Worm (Caenorhabditis elegans) whole organism, L4 larva: ENCODE data around the gene bath-9.

Experiments
- Y75B8A.6 ChIP-seq: fragments of 200-800 bp; sonication (Bioruptor generic); IDR thresholded peaks from 2 replicates; pipeline ENCODE4 v1.3.6; 2022; ENCODE audit warnings: missing genetic modification reagents, missing genetic modification characterization, missing compliant biosample characterization
- ZK337.2 ChIP-seq: fragments of 200-800 bp; sonication (Bioruptor generic); IDR thresholded peaks from 2 replicates; pipeline ENCODE4 v1.3.6; 2022; ENCODE audit warnings: missing genetic modification reagents, missing genetic modification characterization, missing compliant biosample characterization
- ceh-82 ChIP-seq: sonication (generic microtip); optimal IDR thresholded peaks from 2 replicates; lab custom pipeline; 2017; ENCODE audit warnings: missing biosample characterization, missing genetic modification characterization
- lin-13 ChIP-seq: fragments of 150-350 bp; optimal IDR thresholded peaks from 2 replicates; lab custom pipeline; 2014; ENCODE audit warnings: missing biosample characterization, missing genetic modification reagents, missing genetic modification characterization
- lsy-2 ChIP-seq, 2 experiments: fragments of 150-350 bp in 1 of 2; sonication (generic microtip) in 1 of 2; optimal IDR thresholded peaks; 2 replicates each; lab custom pipeline; 2014 to 2017; ENCODE audit warnings: missing biosample characterization in 2 of 2, missing genetic modification characterization in 2 of 2
- mxl-3 ChIP-seq: fragments of 200-800 bp; sonication (Bioruptor generic); optimal IDR thresholded peaks from 2 replicates; lab custom pipeline; 2018; ENCODE audit warnings: mild to moderate bottlenecking, missing genetic modification characterization, missing compliant biosample characterization
- nhr-28 ChIP-seq: fragments of 150-350 bp; optimal IDR thresholded peaks from 2 replicates; lab custom pipeline; 2014; ENCODE audit warnings: missing biosample characterization, missing genetic modification characterization
- nhr-6 ChIP-seq: fragments of 150-350 bp; optimal IDR thresholded peaks from 2 replicates; lab custom pipeline; 2014; ENCODE audit warnings: missing biosample characterization, missing genetic modification characterization
- nhr-77 ChIP-seq: fragments of 150-350 bp; optimal IDR thresholded peaks from 2 replicates; lab custom pipeline; 2014; ENCODE audit warnings: missing biosample characterization, missing genetic modification characterization
- pqm-1 ChIP-seq: sonication (generic microtip); optimal IDR thresholded peaks from 2 replicates; lab custom pipeline; 2017; ENCODE audit warnings: missing biosample characterization, missing genetic modification characterization
- set-16 ChIP-seq: fragments of 200-800 bp; sonication (Bioruptor generic); IDR thresholded peaks from 2 replicates; pipeline ENCODE4 v1.3.6; 2022; ENCODE audit warnings: missing genetic modification reagents, missing genetic modification characterization, missing compliant biosample characterization
- unc-39 ChIP-seq: sonication (generic microtip); optimal IDR thresholded peaks from 2 replicates; lab custom pipeline; 2017; ENCODE audit warnings: missing biosample characterization, missing genetic modification characterization
- zfp-3 ChIP-seq: fragments of 200-800 bp; sonication (Bioruptor generic); conservative IDR thresholded peaks from 2 replicates; pipeline ENCODE4 v1.3.6; 2022; ENCODE audit warnings: missing genetic modification reagents, missing genetic modification characterization, missing compliant biosample characterization

DNA sequence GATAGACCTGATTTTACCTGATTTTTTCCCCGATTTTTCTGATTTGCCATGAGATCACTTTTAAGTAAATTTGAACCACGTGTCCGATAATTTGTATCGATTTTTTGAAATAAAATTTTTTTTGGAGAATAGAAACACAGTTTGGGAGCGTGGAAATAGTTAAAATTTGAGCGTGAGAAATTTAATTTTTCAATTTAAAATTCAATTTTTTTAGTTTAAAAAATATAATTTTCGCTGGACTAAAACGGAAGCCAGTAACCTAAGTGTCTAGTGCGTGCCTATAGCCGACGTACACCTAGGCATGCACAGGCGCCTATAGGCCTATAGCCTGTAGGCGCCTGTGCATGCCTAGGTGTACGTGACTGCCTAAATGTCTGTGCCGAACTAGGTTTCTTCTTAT is 22.3 kb downstream of the bath-9 start, which contains the start of gene nep-9:
- TF ChIP-seq zfp-3 (GFP tag; lab: Robert Waterston, UW) (no peak), lsy-2 (tag; optimal IDR thresholded peaks at IDR 0.05; lab: Kevin White, UChicago) (no peak), nhr-28 (tag; lab: Kevin White, UChicago) (no peak), pqm-1 (no peak), Y75B8A.6 (no peak), unc-39 (no peak), set-16 (GFP tag; lab: Robert Waterston, UW) (no peak), ZK337.2 (no peak), lin-13 (GFP tag; lab: Kevin White, UChicago) (no peak), ceh-82 (tag; lab: Kevin White, UChicago) (no peak), nhr-6 (tag; lab: Kevin White, UChicago) (no peak), mxl-3 (no peak), nhr-77 (tag; lab: Kevin White, UChicago) (no peak)
